Worm (Caenorhabditis elegans): ENCODE results near the gene K06A4.7.

Gene K06A4.7

DNA sequence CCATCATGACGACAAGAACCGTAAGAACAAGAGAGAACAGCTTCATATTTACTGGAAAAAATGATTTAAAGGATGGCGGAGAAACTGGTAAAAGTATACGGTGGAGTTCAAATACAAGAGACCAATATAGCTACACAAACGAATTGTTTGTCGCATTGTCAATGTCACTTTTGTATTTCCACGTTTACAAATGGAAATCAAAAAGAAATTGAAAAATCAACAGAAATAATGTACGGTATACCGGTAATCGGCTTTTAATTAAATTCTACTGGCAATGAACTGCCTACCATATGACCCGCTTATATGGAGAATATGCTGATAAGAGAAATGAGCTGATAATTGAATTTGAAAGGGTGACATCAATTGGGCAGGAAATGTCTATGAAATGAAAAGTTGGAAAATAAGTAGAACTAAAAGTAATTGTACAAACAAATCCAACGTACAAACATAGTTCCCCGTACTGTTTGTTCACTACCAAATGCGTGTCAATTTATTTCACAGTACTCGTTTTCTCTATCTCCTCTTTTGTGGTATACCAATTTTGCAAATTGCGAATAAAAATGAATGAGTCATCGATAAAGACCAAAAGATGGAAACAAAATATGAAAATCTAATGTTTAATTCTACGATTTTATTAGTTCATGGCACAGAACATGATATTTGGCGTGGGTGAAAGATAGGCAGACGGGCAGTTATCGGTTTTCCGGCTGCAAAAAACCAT lies at the start of gene K06A4.7:
Gene K06A4.7, minus strand, starts transcription at position 51 of the 721 bp plus-strand sequence.
- TF ChIP-seq unc-62 (GFP tag; optimal IDR thresholded peaks at IDR 0.05) = no peak

ce11 chrV:9539638-9540037 lies 48.3 kb upstream of the K06A4.7 start, which contains the start of gene C50F4.12:
Gene C50F4.12 (minus strand): TSS chrV:9539738.
- TF ChIP-seq unc-62 (GFP tag; optimal IDR thresholded peaks at IDR 0.05) = no peak

ce11 chrV:9536505-9536904 lies 45.2 kb upstream of the K06A4.7 start, which contains the start of gene C50F4.4:
Gene C50F4.4 (plus strand): TSS chrV:9536771.
- no peak for TF ChIP-seq unc-62 (GFP tag; optimal IDR thresholded peaks at IDR 0.05)

DNA sequence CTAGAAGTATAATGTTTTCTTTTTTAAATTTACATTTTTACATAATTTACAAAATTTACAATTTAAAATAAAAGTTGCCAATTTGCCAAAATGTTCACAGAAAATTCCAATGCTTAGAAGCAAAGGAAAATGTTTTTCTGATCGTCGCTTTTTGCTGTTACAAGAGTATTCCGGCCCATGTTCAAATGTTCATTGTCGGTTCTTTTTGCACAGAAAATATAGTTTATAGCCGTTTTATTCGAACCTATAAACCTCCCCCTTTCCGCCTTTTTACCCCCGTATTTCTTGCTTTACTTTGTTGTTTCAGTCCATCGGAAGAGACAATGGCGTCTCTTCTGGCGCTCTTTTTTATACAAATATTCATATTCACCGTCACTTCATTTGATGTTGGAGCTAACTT lies 43.3 kb upstream of the K06A4.7 start, which contains the start of gene tag-329:
Gene tag-329, plus strand, starts transcription at position 301 of the 400 bp plus-strand sequence.
- TF ChIP-seq unc-62 (GFP tag; optimal IDR thresholded peaks at IDR 0.05) = no peak

DNA sequence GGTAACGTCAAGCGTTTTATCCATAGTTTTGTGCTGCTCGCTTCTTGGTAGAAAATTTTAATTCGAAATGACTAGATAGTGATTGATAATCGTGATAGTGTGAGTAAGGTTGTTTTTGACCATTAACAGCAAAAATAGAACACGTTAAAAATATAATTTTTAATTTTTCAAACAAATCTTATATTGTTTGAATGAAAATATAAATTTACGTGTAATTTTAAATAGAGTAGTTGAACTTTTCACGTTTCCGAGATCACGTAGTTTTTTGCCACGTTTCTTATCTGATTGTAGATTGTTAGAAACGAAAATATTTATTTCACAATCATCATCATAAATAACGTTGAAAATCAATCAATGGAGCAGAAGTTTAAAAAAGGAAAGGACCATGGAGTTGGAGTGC lies 40.2 kb upstream of the K06A4.7 start, which contains the start of the genes C50F4.10 and pfk-1.2:
Gene C50F4.10, minus strand, starts transcription at position 101 of the 400 bp plus-strand sequence.
Gene pfk-1.2, plus strand, starts transcription at position 325 of the 400 bp plus-strand sequence.
- no peak for TF ChIP-seq unc-62 (GFP tag; optimal IDR thresholded peaks at IDR 0.05)

ce11 chrV:9527984-9528383 lies 36.7 kb upstream of the K06A4.7 start:
- no peak for TF ChIP-seq unc-62 (GFP tag; optimal IDR thresholded peaks at IDR 0.05)

DNA sequence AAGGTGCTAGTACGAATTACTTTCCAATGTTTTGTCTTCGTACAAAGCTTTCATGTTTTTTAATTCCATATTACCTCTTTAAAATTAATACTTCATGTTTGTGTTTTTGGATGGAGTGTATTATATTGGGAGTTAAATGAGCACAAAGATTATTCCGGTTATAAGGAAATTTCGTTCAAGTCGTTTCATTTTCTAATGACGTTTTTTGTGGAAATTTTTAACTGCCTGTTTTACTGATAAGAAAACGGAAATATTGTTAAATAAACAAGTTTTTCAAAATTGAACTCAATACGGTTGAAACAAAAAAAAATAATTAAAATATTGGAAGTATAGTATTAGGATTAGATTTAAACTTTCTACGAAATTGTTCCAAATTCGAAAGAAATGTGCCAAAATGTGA lies 36.0 kb upstream of the K06A4.7 start:
- no peak for TF ChIP-seq unc-62 (GFP tag; optimal IDR thresholded peaks at IDR 0.05)

ce11 chrV:9526470-9526869 lies 35.2 kb upstream of the K06A4.7 start, which contains the start of gene C50F4.1:
Gene C50F4.1 (plus strand): TSS chrV:9526793.
- TF ChIP-seq unc-62 (GFP tag; optimal IDR thresholded peaks at IDR 0.05) = no peak

DNA sequence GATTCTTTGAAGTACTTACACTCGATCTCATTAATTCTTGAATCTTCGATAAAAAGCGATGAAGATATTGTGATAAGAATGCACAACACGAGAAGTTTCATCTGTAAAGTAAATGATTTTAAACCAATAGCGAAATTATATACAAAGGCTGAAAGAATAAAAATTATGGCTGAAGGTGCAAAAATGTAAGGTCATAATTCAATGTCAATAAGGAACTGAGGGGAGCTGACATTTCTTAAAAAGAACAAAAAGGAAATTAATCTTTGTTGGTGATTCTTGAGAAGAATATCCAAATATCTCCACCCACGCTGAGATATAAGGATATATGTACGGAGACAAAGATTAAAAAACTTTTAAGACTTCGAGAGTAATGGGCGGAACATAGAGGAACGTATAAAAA lies 32.8 kb upstream of the K06A4.7 start, which contains the start of gene C50F4.9:
Gene C50F4.9, minus strand, starts transcription at position 101 of the 400 bp plus-strand sequence.
- no peak for TF ChIP-seq unc-62 (GFP tag; optimal IDR thresholded peaks at IDR 0.05)

DNA sequence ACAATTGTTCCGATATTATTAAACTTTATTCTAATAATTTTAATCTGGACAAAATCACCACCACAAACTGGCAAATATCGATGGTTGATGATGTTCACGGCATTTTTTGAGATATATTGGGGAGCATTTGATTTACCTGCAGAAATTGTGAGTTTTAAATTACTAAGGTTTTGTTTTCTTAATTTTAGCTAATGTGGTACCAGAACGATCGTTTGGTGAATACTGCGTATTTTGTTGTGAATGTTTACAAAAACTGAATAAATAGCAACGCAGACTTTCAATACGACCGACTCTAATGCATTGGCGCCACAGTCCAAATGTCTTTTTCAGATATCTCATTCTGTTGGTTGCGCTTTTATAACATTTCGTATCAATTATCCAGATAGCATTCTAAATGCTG lies 30.4 kb upstream of the K06A4.7 start:
- no peak for TF ChIP-seq unc-62 (GFP tag; optimal IDR thresholded peaks at IDR 0.05)

ce11 chrV:9518832-9519231 lies 27.5 kb upstream of the K06A4.7 start, which contains the start of gene C50F4.8:
Gene C50F4.8 (minus strand): TSS chrV:9518859.
- TF ChIP-seq unc-62 (GFP tag; optimal IDR thresholded peaks at IDR 0.05) = no peak

DNA sequence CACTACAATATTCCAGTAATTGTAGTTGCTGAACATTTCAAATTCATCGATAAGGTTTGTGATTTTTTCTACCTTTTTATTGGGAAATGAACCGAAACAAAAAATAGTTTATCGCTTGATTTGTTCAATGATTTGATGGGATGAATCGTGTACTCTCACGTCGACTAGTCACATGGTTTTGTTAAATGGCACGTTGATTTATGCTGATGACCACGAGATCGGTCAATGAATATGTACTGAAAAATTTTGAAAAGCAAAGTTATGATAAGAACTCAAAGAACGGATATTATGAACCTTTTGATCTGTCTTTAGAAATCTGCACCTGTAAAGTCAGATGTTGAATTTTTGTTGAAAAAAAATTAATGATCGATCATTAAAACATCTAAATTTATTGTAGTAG lies 25.0 kb upstream of the K06A4.7 start:
- TF ChIP-seq unc-62 (GFP tag; optimal IDR thresholded peaks at IDR 0.05) = no peak

DNA sequence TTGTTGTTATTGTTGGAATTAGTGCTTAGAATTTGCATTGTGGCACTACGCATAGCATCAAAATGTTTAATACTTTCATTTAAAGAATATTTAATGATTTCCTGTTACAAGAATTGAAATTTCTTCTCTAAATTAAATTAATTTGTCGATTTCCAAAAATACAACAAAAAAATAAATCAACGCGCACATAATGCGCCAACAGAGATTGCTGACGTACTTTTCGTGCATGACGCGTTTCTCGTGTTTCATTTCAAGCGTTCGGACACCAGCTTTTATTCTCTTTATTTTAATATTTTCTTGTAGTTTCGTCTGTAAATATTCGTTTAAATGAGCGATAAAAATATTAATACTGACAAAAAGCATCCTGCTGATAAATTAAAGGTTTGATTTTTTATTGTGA lies 22.3 kb upstream of the K06A4.7 start, which contains the start of gene eif-2Bdelta:
Gene eif-2Bdelta, plus strand, starts transcription at position 235 of the 400 bp plus-strand sequence.
- TF ChIP-seq unc-62 (GFP tag; optimal IDR thresholded peaks at IDR 0.05) = no peak

DNA sequence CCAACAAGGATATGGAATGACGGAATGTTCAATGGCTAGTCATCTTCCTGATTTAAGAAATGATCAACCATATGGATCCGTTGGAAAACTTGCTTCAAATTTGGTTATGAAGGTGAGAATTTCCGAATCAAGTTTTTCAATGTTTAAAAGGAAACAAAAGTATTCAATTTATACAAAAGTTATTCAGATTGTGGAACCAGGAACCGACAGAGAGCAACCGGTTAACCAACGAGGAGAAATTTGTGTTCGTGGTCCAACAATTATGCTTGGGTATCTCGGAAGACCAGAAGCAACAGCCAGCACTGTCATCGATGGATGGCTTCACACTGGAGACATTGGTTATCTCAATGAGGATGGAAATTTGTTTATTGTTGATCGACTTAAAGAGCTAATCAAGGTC lies 18.3 kb upstream of the K06A4.7 start:
- TF ChIP-seq unc-62 (GFP tag; optimal IDR thresholded peaks at IDR 0.05) = no peak

DNA sequence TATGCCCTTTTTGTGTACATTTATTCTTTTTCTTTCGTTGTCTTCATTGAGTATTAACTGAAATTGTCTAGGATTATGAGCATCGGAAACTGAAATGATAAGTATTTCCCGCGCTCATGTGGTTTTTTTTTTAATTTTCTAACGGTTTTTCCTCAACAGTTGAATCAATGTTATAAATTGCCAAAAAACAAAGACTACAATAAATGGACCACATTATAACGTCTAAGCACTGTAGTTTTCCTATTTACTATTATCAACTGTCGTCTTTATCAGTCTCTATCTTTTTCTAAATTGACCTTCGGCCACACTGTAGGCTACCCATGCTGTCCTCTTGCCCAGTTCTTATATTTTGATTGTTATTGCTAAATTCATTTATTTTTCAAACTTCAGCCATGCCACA lies 16.5 kb upstream of the K06A4.7 start, which contains the start of gene acs-14:
Gene acs-14, plus strand, starts transcription at position 391 of the 400 bp plus-strand sequence.
- no peak for TF ChIP-seq unc-62 (GFP tag; optimal IDR thresholded peaks at IDR 0.05)

- no peak for TF ChIP-seq unc-62 (GFP tag; optimal IDR thresholded peaks at IDR 0.05)
Observed at ce11 chrV:9506931-9507330, 15.6 kb upstream of the K06A4.7 start.

DNA sequence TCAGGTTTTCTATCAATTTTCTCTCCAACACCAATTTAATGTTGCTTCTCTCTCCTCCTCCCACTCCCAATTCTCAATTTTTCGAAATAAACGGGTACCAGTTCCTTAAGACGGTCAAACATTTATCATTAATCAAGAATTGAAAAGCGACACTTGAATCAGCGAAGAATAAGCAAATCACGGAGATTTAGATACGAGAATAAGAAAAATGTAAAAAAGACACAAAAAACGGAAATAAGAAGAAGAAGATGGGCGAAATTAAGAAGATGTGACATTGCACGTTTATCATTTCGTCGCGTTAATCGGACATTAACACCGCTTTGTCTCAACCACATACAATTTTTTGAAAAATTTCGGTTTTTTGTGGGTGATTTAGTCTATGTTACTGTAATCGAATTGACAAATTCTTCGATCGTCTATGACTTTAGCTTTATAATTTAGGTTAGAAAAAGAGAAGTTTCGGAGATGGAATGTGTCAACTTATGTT lies 13.2 kb upstream of the K06A4.7 start, which contains the start of gene haao-1:
Gene haao-1, plus strand, starts transcription at position 437 of the 487 bp plus-strand sequence.
- TF ChIP-seq unc-62 (GFP tag; optimal IDR thresholded peaks at IDR 0.05) = no peak
